Fruit fly (Drosophila melanogaster) whole organism, pupa: ENCODE results near the gene Chchd2.

ENCODE experiments used
- CG10348 ChIP-seq: fragments of 200-800 bp; sonication (Bioruptor generic); IDR thresholded peaks from 2 replicates; pipeline ENCODE4 v1.3.6; 2022; ENCODE audit warnings: missing biosample characterization, missing genetic modification characterization
- CG12605 ChIP-seq: fragments of 200-800 bp; sonication (Bioruptor generic); IDR thresholded peaks from 2 replicates; pipeline ENCODE4 v1.3.6; 2022; ENCODE audit warnings: missing biosample characterization, missing genetic modification characterization
- CG13204 ChIP-seq: fragments of 200-800 bp; sonication (Bioruptor generic); optimal IDR thresholded peaks from 2 replicates; lab custom pipeline; 2018; ENCODE audit warnings: missing biosample characterization, mild to moderate bottlenecking, missing genetic modification characterization, moderate library complexity
- CG14655 ChIP-seq: fragments of 200-800 bp; sonication (Bioruptor generic); optimal IDR thresholded peaks from 3 replicates; lab custom pipeline; 2017; ENCODE audit warnings: mild to moderate bottlenecking, missing biosample characterization, missing genetic modification reagents, missing genetic modification characterization
- CG15710 ChIP-seq: fragments of 200-800 bp; sonication (Bioruptor generic); optimal IDR thresholded peaks from 2 replicates; lab custom pipeline; 2018; ENCODE audit warnings: missing biosample characterization, mild to moderate bottlenecking, missing genetic modification characterization, moderate library complexity
- CG17806 ChIP-seq: fragments of 200-800 bp; sonication (Bioruptor generic); optimal IDR thresholded peaks from 2 replicates; lab custom pipeline; 2018; ENCODE audit warnings: missing biosample characterization, mild to moderate bottlenecking, missing genetic modification characterization, moderate library complexity
- CG32121 ChIP-seq: fragments of 200-800 bp; sonication (Bioruptor generic); IDR thresholded peaks from 2 replicates; pipeline ENCODE4 v1.3.6; 2022; ENCODE audit warnings: missing biosample characterization, missing genetic modification characterization
- CG34367 ChIP-seq: fragments of 200-800 bp; sonication (Bioruptor generic); optimal IDR thresholded peaks from 2 replicates; lab custom pipeline; 2018; ENCODE audit warnings: missing biosample characterization, mild to moderate bottlenecking, missing genetic modification characterization
- CG4496 ChIP-seq: fragments of 200-800 bp; sonication (Bioruptor generic); IDR thresholded peaks from 3 replicates; pipeline ENCODE4 v1.3.6; 2022; ENCODE audit warnings: missing biosample characterization, missing genetic modification characterization
- CG8159 ChIP-seq: fragments of 200-800 bp; sonication (Bioruptor generic); optimal IDR thresholded peaks from 3 replicates; lab custom pipeline; 2018; ENCODE audit warnings: missing biosample characterization, mild to moderate bottlenecking, missing genetic modification characterization, moderate library complexity
- CG8301 ChIP-seq: fragments of 200-800 bp; sonication (Bioruptor generic); optimal IDR thresholded peaks from 2 replicates; lab custom pipeline; 2018; ENCODE audit warnings: missing biosample characterization, mild to moderate bottlenecking, missing genetic modification characterization
- CG9948 ChIP-seq: fragments of 200-800 bp; sonication (Bioruptor generic); optimal IDR thresholded peaks from 2 replicates; lab custom pipeline; 2018; ENCODE audit warnings: missing biosample characterization, mild to moderate bottlenecking, missing genetic modification characterization, moderate library complexity
- D1 ChIP-seq: fragments of 200-800 bp; sonication (Bioruptor generic); optimal IDR thresholded peaks from 2 replicates; lab custom pipeline; 2018; ENCODE audit warnings: missing biosample characterization, mild to moderate bottlenecking, missing genetic modification characterization, moderate library complexity
- EcR ChIP-seq: fragments of 200-800 bp; sonication (Bioruptor generic); optimal IDR thresholded peaks from 3 replicates; lab custom pipeline; 2019; ENCODE audit warnings: missing biosample characterization, missing genetic modification characterization, mild to moderate bottlenecking, moderate library complexity, missing genetic modification reagents
- Ets98B ChIP-seq: fragments of 200-800 bp; sonication (Bioruptor generic); IDR thresholded peaks from 2 replicates; pipeline ENCODE4 v1.3.6; 2022; ENCODE audit warnings: missing biosample characterization, missing genetic modification characterization
- Pif1A ChIP-seq: fragments of 200-800 bp; sonication (Bioruptor generic); optimal IDR thresholded peaks from 3 replicates; lab custom pipeline; 2016; ENCODE audit warnings: missing biosample characterization, missing genetic modification characterization
- Pif1B ChIP-seq: fragments of 200-800 bp; sonication (Bioruptor generic); optimal IDR thresholded peaks from 3 replicates; lab custom pipeline; 2016; ENCODE audit warnings: missing biosample characterization, missing genetic modification characterization
- Snoo ChIP-seq: fragments of 200-800 bp; sonication (Bioruptor generic); optimal IDR thresholded peaks from 3 replicates; lab custom pipeline; 2017; ENCODE audit warnings: missing biosample characterization, mild to moderate bottlenecking, missing genetic modification characterization, inconsistent platforms
- fd96Ca ChIP-seq: fragments of 200-800 bp; sonication (Bioruptor generic); IDR thresholded peaks from 3 replicates; pipeline ENCODE4 v1.3.6; 2022; ENCODE audit warnings: missing biosample characterization, missing genetic modification characterization
- gl ChIP-seq: fragments of 200-800 bp; sonication (Bioruptor generic); optimal IDR thresholded peaks from 2 replicates; lab custom pipeline; 2018; ENCODE audit warnings: missing biosample characterization, mild to moderate bottlenecking, missing genetic modification characterization
- rn ChIP-seq: fragments of 200-800 bp; sonication (Bioruptor generic); IDR thresholded peaks from 2 replicates; pipeline ENCODE4 v1.3.6; 2022; ENCODE audit warnings: missing biosample characterization, missing genetic modification characterization

Gene Chchd2

dm6 chrX:17172123-17172522 lies 23.3 kb downstream of the Chchd2 start:
- TF ChIP-seq fd96Ca (GFP tag; lab: Robert Waterston, UW): no peak
- TF ChIP-seq D1 (tag; lab: Kevin White, UChicago): no peak
- TF ChIP-seq CG17806 (tag; lab: Kevin White, UChicago): peak; percentile 9
- no peak for TF ChIP-seq CG4496 (GFP tag; lab: Robert Waterston, UW)
- TF ChIP-seq CG8159 (tag; lab: Kevin White, UChicago): peak; percentile 26
- TF ChIP-seq Snoo: peak; percentile 22
- TF ChIP-seq EcR (GFP tag; lab: Kevin White, UChicago): no peak
- no peak for TF ChIP-seq gl (tag; lab: Kevin White, UChicago)
- TF ChIP-seq CG12605 (GFP tag; lab: Robert Waterston, UW): no peak
- TF ChIP-seq CG15710 (tag; lab: Kevin White, UChicago): peak; percentile 11
- TF ChIP-seq Ets98B (GFP tag; lab: Robert Waterston, UW): no peak
- TF ChIP-seq CG13204: no peak
- no peak for TF ChIP-seq CG32121 (GFP tag; lab: Robert Waterston, UW)
- no peak for TF ChIP-seq rn
- no peak for TF ChIP-seq CG34367 (tag; lab: Kevin White, UChicago)
- no peak for TF ChIP-seq CG10348 (GFP tag; lab: Robert Waterston, UW)
- TF ChIP-seq CG8301 (tag; lab: Kevin White, UChicago): no peak
- TF ChIP-seq CG14655: no peak
- no peak for TF ChIP-seq Pif1B
- TF ChIP-seq Pif1A (GFP tag; lab: Kevin White, UChicago): peak; percentile 17
- TF ChIP-seq CG9948 (tag; lab: Kevin White, UChicago): no peak

dm6 chrX:17172777-17173315 lies 24.0 kb downstream of the Chchd2 start:
- TF ChIP-seq CG4496 (GFP tag; lab: Robert Waterston, UW): no peak
- no peak for TF ChIP-seq D1 (tag; lab: Kevin White, UChicago)
- no peak for TF ChIP-seq fd96Ca (GFP tag; lab: Robert Waterston, UW)
- TF ChIP-seq CG10348 (GFP tag; lab: Robert Waterston, UW): no peak
- no peak for TF ChIP-seq CG32121 (GFP tag; lab: Robert Waterston, UW)
- TF ChIP-seq EcR (GFP tag; lab: Kevin White, UChicago): no peak
- TF ChIP-seq rn: no peak
- TF ChIP-seq CG34367 (tag; lab: Kevin White, UChicago): no peak
- no peak for TF ChIP-seq gl (tag; lab: Kevin White, UChicago)
- TF ChIP-seq CG13204: no peak
- no peak for TF ChIP-seq CG8159 (tag; lab: Kevin White, UChicago)
- no peak for TF ChIP-seq CG15710 (tag; lab: Kevin White, UChicago)
- TF ChIP-seq CG8301 (tag; lab: Kevin White, UChicago): no peak
- no peak for TF ChIP-seq CG9948 (tag; lab: Kevin White, UChicago)
- TF ChIP-seq Snoo: no peak
- no peak for TF ChIP-seq Pif1B
- no peak for TF ChIP-seq CG14655
- no peak for TF ChIP-seq CG17806 (tag; lab: Kevin White, UChicago)
- no peak for TF ChIP-seq CG12605 (GFP tag; lab: Robert Waterston, UW)

dm6 chrX:17174115-17174514 lies 25.3 kb downstream of the Chchd2 start:
- peak; percentile 16 for TF ChIP-seq CG8301 (tag; lab: Kevin White, UChicago)
- TF ChIP-seq CG10348 (GFP tag; lab: Robert Waterston, UW): no peak
- TF ChIP-seq Ets98B (GFP tag; lab: Robert Waterston, UW): peak; percentile 32; the same call in 1 of the 2 replicates
- peak; percentile 35; the same call in 1 of the 3 replicates for TF ChIP-seq fd96Ca (GFP tag; lab: Robert Waterston, UW)
- TF ChIP-seq CG32121 (GFP tag; lab: Robert Waterston, UW): peak; percentile 59
- peak; percentile 37 for TF ChIP-seq CG14655
- TF ChIP-seq, all 21 proteins: peak for 5

dm6 chrX:17175558-17176189 lies 26.9 kb downstream of the Chchd2 start:
- TF ChIP-seq D1 (tag; lab: Kevin White, UChicago) (peak; percentile 20), Snoo (no peak), gl (tag; lab: Kevin White, UChicago) (no peak), CG4496 (GFP tag; lab: Robert Waterston, UW) (peak; percentile 10; the same call in 1 of the 3 replicates), EcR (GFP tag; lab: Kevin White, UChicago) (peak; percentile 45)

- TF ChIP-seq gl (tag; lab: Kevin White, UChicago): no peak
- TF ChIP-seq CG9948 (tag; lab: Kevin White, UChicago): no peak
- TF ChIP-seq CG32121 (GFP tag; lab: Robert Waterston, UW): peak; percentile 70
- TF ChIP-seq CG12605 (GFP tag; lab: Robert Waterston, UW): peak; percentile 16; the same call in 1 of the 2 replicates
- no peak for TF ChIP-seq CG34367 (tag; lab: Kevin White, UChicago)
- no peak for TF ChIP-seq rn
- peak; percentile 84 for TF ChIP-seq CG4496 (GFP tag; lab: Robert Waterston, UW)
- TF ChIP-seq CG10348 (GFP tag; lab: Robert Waterston, UW): no peak
- peak; percentile 50; the same call in 1 of the 2 replicates for TF ChIP-seq Ets98B (GFP tag; lab: Robert Waterston, UW)
- TF ChIP-seq Pif1A (GFP tag; lab: Kevin White, UChicago): peak; percentile 51
- TF ChIP-seq CG15710 (tag; lab: Kevin White, UChicago): no peak
- TF ChIP-seq Snoo: no peak
- 0 out of 3 replicates have a peak, but pooled peaks have one; percentile 52 for TF ChIP-seq fd96Ca (GFP tag; lab: Robert Waterston, UW)
- peak; percentile 17 for TF ChIP-seq CG8301 (tag; lab: Kevin White, UChicago)
- no peak for TF ChIP-seq D1 (tag; lab: Kevin White, UChicago)
- TF ChIP-seq Pif1B: peak; percentile 34
- peak; percentile 14 for TF ChIP-seq CG14655
Measured at dm6 chrX:17176542-17176941, 27.7 kb downstream of the Chchd2 start.
